Worm (Caenorhabditis elegans): Measurements from ENCODE around the gene C06B8.3.

DNA sequence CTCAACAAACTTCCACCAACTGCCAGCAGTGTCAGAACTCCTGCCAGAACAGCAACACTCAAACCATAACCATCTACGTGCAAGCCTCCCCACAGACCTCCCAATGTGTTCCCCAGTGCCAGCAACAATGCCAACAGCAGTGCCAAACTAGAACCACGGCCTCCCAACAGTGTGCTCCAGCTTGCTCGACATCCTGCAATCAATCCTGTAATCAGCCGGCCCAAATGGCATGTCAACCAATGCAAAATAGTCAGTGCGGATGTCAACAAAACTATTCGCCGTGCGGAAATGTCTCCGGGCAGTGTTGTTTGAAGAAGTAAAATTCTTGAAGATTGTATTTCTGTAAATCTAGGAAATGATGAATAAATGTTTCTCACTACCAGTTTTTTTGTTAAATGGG, 17.7 kb downstream of the C06B8.3 start:
- TF ChIP-seq ztf-11 (tag; optimal IDR thresholded peaks at IDR 0.05) (no peak), crh-2 (tag; optimal IDR thresholded peaks at IDR 0.05) (no peak), nhr-77 (tag; optimal IDR thresholded peaks at IDR 0.05) (no peak), nhr-237 (tag; optimal IDR thresholded peaks at IDR 0.05) (no peak), peb-1 (tag; optimal IDR thresholded peaks at IDR 0.05) (no peak)
